Fruit fly (Drosophila melanogaster) whole organism, embryonic: Measurements from ENCODE around the gene ddbt.

Experiments used
- Bteb2 ChIP-seq: fragments of 200-800 bp; sonication (Bioruptor generic); optimal IDR thresholded peaks from 2 replicates; lab custom pipeline; 2016; ENCODE audit warnings: missing biosample characterization, missing genetic modification characterization
- CG11560 ChIP-seq: fragments of 200-800 bp; sonication (Bioruptor generic); IDR thresholded peaks from 3 replicates; pipeline ENCODE4 v1.3.6; 2022; ENCODE audit warnings: missing biosample characterization, missing genetic modification characterization
- CG12071 ChIP-seq: fragments of 200-800 bp; sonication (Bioruptor generic); optimal IDR thresholded peaks from 3 replicates; lab custom pipeline; 2018; ENCODE audit warnings: missing biosample characterization, mild to moderate bottlenecking, missing genetic modification characterization
- CG12769 ChIP-seq: fragments of 200-800 bp; sonication (Bioruptor generic); optimal IDR thresholded peaks from 2 replicates; lab custom pipeline; 2019; ENCODE audit warnings: missing biosample characterization, mild to moderate bottlenecking, missing genetic modification characterization, moderate library complexity
- CG15601 ChIP-seq: fragments of 200-800 bp; sonication (Bioruptor generic); optimal IDR thresholded peaks from 3 replicates; lab custom pipeline; 2019; ENCODE audit warnings: missing biosample characterization, mild to moderate bottlenecking, missing genetic modification characterization, moderate library complexity
- CG15696 ChIP-seq: fragments of 200-800 bp; sonication (Bioruptor generic); optimal IDR thresholded peaks from 2 replicates; lab custom pipeline; 2019; ENCODE audit warnings: missing biosample characterization, mild to moderate bottlenecking, missing genetic modification characterization, moderate library complexity
- CG16863 ChIP-seq: fragments of 200-800 bp; sonication (Bioruptor generic); optimal IDR thresholded peaks from 3 replicates; lab custom pipeline; 2016; ENCODE audit warnings: missing biosample characterization, missing genetic modification characterization
- CG17568 ChIP-seq: fragments of 200-800 bp; sonication (Bioruptor generic); optimal IDR thresholded peaks from 2 replicates; lab custom pipeline; 2018; ENCODE audit warnings: missing biosample characterization, mild to moderate bottlenecking, missing genetic modification characterization, moderate library complexity
- CG18011 ChIP-seq: fragments of 200-800 bp; sonication (Bioruptor generic); optimal IDR thresholded peaks from 2 replicates; lab custom pipeline; 2017; ENCODE audit warnings: missing biosample characterization, missing genetic modification characterization, mild to moderate bottlenecking, moderate library complexity, missing genotype
- CG2199 ChIP-seq: fragments of 200-800 bp; sonication (Bioruptor generic); IDR thresholded peaks from 3 replicates; pipeline ENCODE4 v1.3.6; 2022; ENCODE audit warnings: missing biosample characterization, missing genetic modification characterization
- CG2712 ChIP-seq: fragments of 200-800 bp; optimal IDR thresholded peaks from 3 replicates; lab custom pipeline; 2019; ENCODE audit warnings: missing biosample characterization, mild to moderate bottlenecking, missing genetic modification characterization, moderate library complexity
- CG32532 ChIP-seq: fragments of 200-800 bp; sonication (Bioruptor generic); IDR thresholded peaks from 2 replicates; pipeline ENCODE4 v1.3.6; 2022; ENCODE audit warnings: missing biosample characterization, missing genetic modification characterization
- CG6683 ChIP-seq: fragments of 200-800 bp; sonication (Bioruptor generic); optimal IDR thresholded peaks from 2 replicates; lab custom pipeline; 2017; ENCODE audit warnings: missing biosample characterization, mild to moderate bottlenecking, missing genetic modification characterization, missing genetic modification reagents
- CG7357 ChIP-seq: fragments of 200-800 bp; sonication (Bioruptor generic); IDR thresholded peaks from 3 replicates; pipeline ENCODE4 v1.3.6; 2022; ENCODE audit warnings: missing biosample characterization, missing genetic modification characterization
- CG7839 ChIP-seq: fragments of 200-800 bp; sonication (Bioruptor generic); optimal IDR thresholded peaks from 3 replicates; lab custom pipeline; 2018; ENCODE audit warnings: missing biosample characterization, mild to moderate bottlenecking, missing genetic modification characterization, moderate library complexity
- CG8281 ChIP-seq: fragments of 200-800 bp; sonication (Bioruptor generic); optimal IDR thresholded peaks from 2 replicates; lab custom pipeline; 2018; ENCODE audit warnings: missing biosample characterization, mild to moderate bottlenecking, missing genetic modification characterization, moderate library complexity
- Drgx ChIP-seq: fragments of 200-800 bp; sonication (Bioruptor generic); IDR thresholded peaks from 2 replicates; pipeline ENCODE4 v1.3.6; 2022; ENCODE audit warnings: missing biosample characterization, missing genetic modification characterization
- Elba2 ChIP-seq: fragments of 200-800 bp; sonication (Bioruptor generic); optimal IDR thresholded peaks from 3 replicates; lab custom pipeline; 2016; ENCODE audit warnings: missing biosample characterization, missing genetic modification characterization
- Gsc ChIP-seq: fragments of 200-800 bp; sonication (Bioruptor generic); IDR thresholded peaks from 2 replicates; pipeline ENCODE4 v1.3.6; 2022; ENCODE audit warnings: missing biosample characterization, missing genetic modification characterization
- H2.0 ChIP-seq: fragments of 200-800 bp; sonication (Bioruptor generic); IDR thresholded peaks from 2 replicates; pipeline ENCODE4 v1.3.6; 2022; ENCODE audit warnings: missing biosample characterization, missing genetic modification characterization
- Hand ChIP-seq: fragments of 200-800 bp; sonication (Bioruptor generic); optimal IDR thresholded peaks from 2 replicates; lab custom pipeline; 2017; ENCODE audit warnings: mild to moderate bottlenecking, missing biosample characterization, missing genetic modification reagents, missing genetic modification characterization
- Hmr ChIP-seq: fragments of 200-800 bp; sonication (Bioruptor generic); optimal IDR thresholded peaks from 3 replicates; lab custom pipeline; 2017; ENCODE audit warnings: mild to moderate bottlenecking, missing biosample characterization, missing genetic modification reagents, missing genetic modification characterization
- Hmx ChIP-seq: fragments of 200-800 bp; sonication (Bioruptor generic); optimal IDR thresholded peaks from 2 replicates; lab custom pipeline; 2016; ENCODE audit warnings: missing biosample characterization, missing genetic modification characterization
- Max ChIP-seq: fragments of 200-800 bp; sonication (Bioruptor generic); optimal IDR thresholded peaks from 2 replicates; lab custom pipeline; 2016; ENCODE audit warnings: missing biosample characterization, mild to moderate bottlenecking, missing genetic modification characterization
- Meics ChIP-seq: fragments of 200-800 bp; sonication (Bioruptor generic); optimal IDR thresholded peaks from 2 replicates; lab custom pipeline; 2017; ENCODE audit warnings: missing biosample characterization, mild to moderate bottlenecking, missing genetic modification characterization
- Myb ChIP-seq: fragments of 200-800 bp; sonication (Bioruptor generic); optimal IDR thresholded peaks from 2 replicates; lab custom pipeline; 2016; ENCODE audit warnings: missing biosample characterization, missing genetic modification characterization
- Scr ChIP-seq: fragments of 200-800 bp; sonication (Bioruptor generic); IDR thresholded peaks from 2 replicates; pipeline ENCODE4 v1.3.6; 2022; ENCODE audit warnings: missing biosample characterization, missing genetic modification characterization; ENCODE audit not compliant: partially characterized antibody
- Sry-δ ChIP-seq: fragments of 200-800 bp; sonication (Bioruptor generic); optimal IDR thresholded peaks from 2 replicates; lab custom pipeline; 2016; ENCODE audit warnings: missing biosample characterization, missing genetic modification characterization
- bsh ChIP-seq, 2 experiments: fragments of 200-800 bp; sonication (Bioruptor generic); optimal IDR thresholded peaks; 2 replicates each; lab custom pipeline; 2017 to 2018; ENCODE audit warnings: mild to moderate bottlenecking in 2 of 2, missing biosample characterization in 2 of 2, missing genetic modification characterization in 2 of 2, moderate library complexity in 1 of 2
- chn ChIP-seq: fragments of 200-800 bp; sonication (Bioruptor generic); optimal IDR thresholded peaks from 2 replicates; lab custom pipeline; 2016; ENCODE audit warnings: missing biosample characterization, missing genetic modification characterization
- dysf ChIP-seq: fragments of 200-800 bp; sonication (Bioruptor generic); IDR thresholded peaks from 3 replicates; pipeline ENCODE4 v1.3.6; 2022; ENCODE audit warnings: missing biosample characterization, missing genetic modification characterization
- ems ChIP-seq: fragments of 200-800 bp; sonication (Bioruptor generic); optimal IDR thresholded peaks from 3 replicates; lab custom pipeline; 2016; ENCODE audit warnings: missing biosample characterization, missing genetic modification characterization
- ewg ChIP-seq: fragments of 200-800 bp; sonication (Bioruptor generic); optimal IDR thresholded peaks from 3 replicates; lab custom pipeline; 2017; ENCODE audit warnings: mild to moderate bottlenecking, missing biosample characterization, missing genetic modification reagents, missing genetic modification characterization
- gce ChIP-seq: fragments of 200-800 bp; sonication (Bioruptor generic); IDR thresholded peaks from 3 replicates; pipeline ENCODE4 v1.3.6; 2022; ENCODE audit warnings: missing biosample characterization, missing genetic modification characterization
- gro ChIP-seq: fragments of 200-800 bp; sonication (Bioruptor generic); optimal IDR thresholded peaks from 2 replicates; lab custom pipeline; 2016; ENCODE audit warnings: missing biosample characterization, missing genetic modification characterization
- hth ChIP-seq: fragments of >200 bp; optimal IDR thresholded peaks from 2 replicates; lab custom pipeline; 2017; ENCODE audit warnings: inconsistent platforms
- jigr1 ChIP-seq: fragments of 200-800 bp; sonication (Bioruptor generic); IDR thresholded peaks from 3 replicates; pipeline ENCODE4 v1.3.6; 2022; ENCODE audit warnings: missing biosample characterization, missing genetic modification characterization
- kni ChIP-seq: fragments of 200-800 bp; sonication (Bioruptor generic); optimal IDR thresholded peaks from 3 replicates; lab custom pipeline; 2017; ENCODE audit warnings: mild to moderate bottlenecking, missing biosample characterization, missing genetic modification reagents, missing genetic modification characterization
- luna ChIP-seq: fragments of 200-800 bp; sonication (Bioruptor generic); optimal IDR thresholded peaks from 2 replicates; lab custom pipeline; 2016; ENCODE audit warnings: missing biosample characterization, missing genetic modification characterization
- maf-S ChIP-seq: fragments of 200-800 bp; sonication (Bioruptor generic); optimal IDR thresholded peaks from 2 replicates; lab custom pipeline; 2016; ENCODE audit warnings: missing biosample characterization, missing genetic modification characterization
- mld ChIP-seq: fragments of 200-800 bp; sonication (Bioruptor generic); IDR thresholded peaks from 3 replicates; pipeline ENCODE4 v1.3.6; 2022; ENCODE audit warnings: missing biosample characterization, missing genetic modification characterization; ENCODE audit not compliant: partially characterized antibody
- oc ChIP-seq: fragments of 200-800 bp; sonication (Bioruptor generic); optimal IDR thresholded peaks from 2 replicates; lab custom pipeline; 2018; ENCODE audit warnings: missing biosample characterization, mild to moderate bottlenecking, missing genetic modification characterization, moderate library complexity
- phol ChIP-seq: fragments of 200-800 bp; sonication (Bioruptor generic); optimal IDR thresholded peaks from 3 replicates; lab custom pipeline; 2018; ENCODE audit warnings: missing biosample characterization, mild to moderate bottlenecking, missing genetic modification characterization, moderate library complexity
- pnt ChIP-seq: fragments of 200-800 bp; sonication (Bioruptor generic); optimal IDR thresholded peaks from 3 replicates; lab custom pipeline; 2016; ENCODE audit warnings: missing biosample characterization, missing genetic modification characterization
- psq ChIP-seq: fragments of 200-800 bp; sonication (Bioruptor generic); optimal IDR thresholded peaks from 2 replicates; lab custom pipeline; 2017; ENCODE audit warnings: missing biosample characterization, missing genetic modification characterization
- pum ChIP-seq: fragments of 200-800 bp; sonication (Bioruptor generic); optimal IDR thresholded peaks from 2 replicates; lab custom pipeline; 2016; ENCODE audit warnings: missing biosample characterization, missing genetic modification characterization
- pzg ChIP-seq: fragments of 200-800 bp; sonication (Bioruptor generic); optimal IDR thresholded peaks from 3 replicates; lab custom pipeline; 2018; ENCODE audit warnings: missing biosample characterization, mild to moderate bottlenecking, missing genetic modification characterization, moderate library complexity
- tup ChIP-seq: fragments of 200-800 bp; sonication (Bioruptor generic); optimal IDR thresholded peaks from 2 replicates; lab custom pipeline; 2016; ENCODE audit warnings: missing biosample characterization, mild to moderate bottlenecking, missing genetic modification characterization, moderate library complexity
- unc-4 ChIP-seq: fragments of 200-800 bp; sonication (Bioruptor generic); IDR thresholded peaks from 2 replicates; pipeline ENCODE4 v1.3.6; 2022; ENCODE audit warnings: missing biosample characterization, missing genetic modification characterization; ENCODE audit not compliant: partially characterized antibody

ddbt gene

dm6 chr3L:331842-332802 lies 15.2 kb downstream of the ddbt start, which contains the start of gene mthl9 (continued):
- TF ChIP-seq CG8281 (no peak), CG6683 (GFP tag; lab: Kevin White, UChicago) (no peak), CG17568 (GFP tag; lab: Kevin White, UChicago) (no peak), mld (GFP tag; lab: Robert Waterston, UW) (no peak), Hmx (GFP tag; lab: Kevin White, UChicago) (no peak), Drgx (GFP tag; lab: Robert Waterston, UW) (no peak), CG12769 (tag; lab: Kevin White, UChicago) (peak; percentile 94), kni (peak; percentile 16), jigr1 (GFP tag; lab: Robert Waterston, UW) (no peak; the same call in 2 of the 3 replicates), maf-S (GFP tag; lab: Kevin White, UChicago) (no peak), CG32532 (peak; percentile 34; the same call in 1 of the 2 replicates), Elba2 (GFP tag; lab: Kevin White, UChicago) (no peak), Max (GFP tag; lab: Kevin White, UChicago) (no peak), ems (GFP tag; lab: Kevin White, UChicago) (no peak), oc (no peak), luna (GFP tag; lab: Kevin White, UChicago) (no peak), H2.0 (no peak), CG7839 (tag; lab: Kevin White, UChicago) (no peak), psq (GFP tag; lab: Kevin White, UChicago) (no peak), Gsc (GFP tag; lab: Robert Waterston, UW) (no peak), pum (GFP tag; lab: Kevin White, UChicago) (no peak), Bteb2 (GFP tag; lab: Kevin White, UChicago) (no peak), CG11560 (tag; lab: Robert Waterston, UW) (no peak), gce (GFP tag; lab: Robert Waterston, UW) (peak; percentile 38; the same call in 1 of the 3 replicates), Meics (GFP tag; lab: Kevin White, UChicago) (no peak), CG15696 (tag; lab: Kevin White, UChicago) (no peak), Scr (0 out of 2 replicates have a peak, but pooled peaks have one; percentile 24), bsh (GFP tag; optimal IDR thresholded peaks at IDR 0.05; lab: Kevin White, UChicago) (no peak), Hmr (peak; percentile 49), phol (tag; lab: Kevin White, UChicago) (no peak), tup (GFP tag; lab: Kevin White, UChicago) (no peak), gro (GFP tag; lab: Kevin White, UChicago) (no peak), pzg (peak; percentile 9), chn (GFP tag; lab: Kevin White, UChicago) (no peak), CG7357 (GFP tag; lab: Robert Waterston, UW) (no peak), Myb (GFP tag; lab: Kevin White, UChicago) (peak; percentile 84), CG2712 (tag; lab: Kevin White, UChicago) (no peak), CG15601 (tag; lab: Kevin White, UChicago) (no peak), pnt (GFP tag; lab: Kevin White, UChicago) (no peak), unc-4 (GFP tag; lab: Robert Waterston, UW) (0 out of 2 replicates have a peak, but pooled peaks have one; percentile 51), CG16863 (no peak), ewg (GFP tag; lab: Kevin White, UChicago) (no peak), hth (lab: Kevin White, UChicago) (no peak), dysf (GFP tag; lab: Robert Waterston, UW) (no peak), Sry-δ (GFP tag; lab: Kevin White, UChicago) (no peak), CG12071 (GFP tag; lab: Kevin White, UChicago) (no peak), CG18011 (GFP tag; lab: Kevin White, UChicago) (no peak), Hand (GFP tag; lab: Kevin White, UChicago) (peak; percentile 38), CG2199 (no peak)
